Worm (Caenorhabditis elegans) whole organism, young adult: Measurements from ENCODE around the gene daf-5.

Source experiments
- B0261.1 ChIP-seq: sonication (generic microtip); optimal IDR thresholded peaks from 2 replicates; lab custom pipeline; 2016; ENCODE audit warnings: mild to moderate bottlenecking, missing genetic modification characterization, moderate library complexity, missing compliant biosample characterization
- B0336.3 ChIP-seq: fragments of 200-800 bp; sonication (Bioruptor generic); IDR thresholded peaks from 2 replicates; pipeline ENCODE4 v1.3.6; 2022; ENCODE audit warnings: missing genetic modification characterization, missing compliant biosample characterization
- C06A6.2 ChIP-seq: fragments of 200-800 bp; sonication (Bioruptor generic); conservative IDR thresholded peaks from 2 replicates; pipeline ENCODE4 v1.3.6; 2022; ENCODE audit warnings: missing genetic modification characterization, missing compliant biosample characterization
- D2030.7 ChIP-seq: fragments of 200-800 bp; sonication (Bioruptor generic); IDR thresholded peaks from 2 replicates; pipeline ENCODE4 v1.3.6; 2022; ENCODE audit warnings: missing genetic modification reagents, missing genetic modification characterization, missing compliant biosample characterization
- F10E7.11 ChIP-seq: sonication (generic microtip); optimal IDR thresholded peaks from 2 replicates; lab custom pipeline; 2017; ENCODE audit warnings: mild to moderate bottlenecking, missing genetic modification characterization, moderate library complexity, missing compliant biosample characterization
- F23B12.7 ChIP-seq: sonication (generic microtip); optimal IDR thresholded peaks from 2 replicates; lab custom pipeline; 2017; ENCODE audit warnings: missing genetic modification characterization, mild to moderate bottlenecking, missing compliant biosample characterization, antibody characterized with exemption, moderate library complexity; ENCODE audit not compliant: insufficient read depth
- F37B4.10 ChIP-seq: fragments of 200-800 bp; sonication (Bioruptor generic); IDR thresholded peaks from 2 replicates; pipeline ENCODE4 v1.3.6; 2022; ENCODE audit warnings: missing genetic modification characterization, missing compliant biosample characterization
- F39B2.1 ChIP-seq: fragments of 200-800 bp; sonication (Bioruptor generic); IDR thresholded peaks from 2 replicates; pipeline ENCODE4 v1.3.6; 2022; ENCODE audit warnings: missing genetic modification reagents, missing genetic modification characterization, missing compliant biosample characterization
- F57A8.1 ChIP-seq: fragments of 200-800 bp; sonication (Bioruptor generic); optimal IDR thresholded peaks from 2 replicates; lab custom pipeline; 2018; ENCODE audit warnings: mild to moderate bottlenecking, missing genetic modification characterization, moderate library complexity, missing compliant biosample characterization
- F57C9.4 ChIP-seq: sonication (generic microtip); optimal IDR thresholded peaks from 2 replicates; lab custom pipeline; 2017; ENCODE audit warnings: mild to moderate bottlenecking, missing genetic modification characterization, missing compliant biosample characterization
- K11D2.4 ChIP-seq: fragments of 200-800 bp; sonication (Bioruptor generic); IDR thresholded peaks from 2 replicates; pipeline ENCODE4 v1.3.6; 2022; ENCODE audit warnings: missing genetic modification reagents, missing genetic modification characterization, missing compliant biosample characterization
- Y53F4B.3 ChIP-seq: fragments of 200-800 bp; sonication (Bioruptor generic); IDR thresholded peaks from 2 replicates; pipeline ENCODE4 v1.3.6; 2022; ENCODE audit warnings: missing genetic modification reagents, missing genetic modification characterization, missing compliant biosample characterization
- Y53G8AR.9 ChIP-seq: fragments of 200-800 bp; sonication (Bioruptor generic); conservative IDR thresholded peaks from 2 replicates; pipeline ENCODE4 v1.3.6; 2022; ENCODE audit warnings: missing genetic modification reagents, missing genetic modification characterization, missing compliant biosample characterization
- Y67H2A.10 ChIP-seq: fragments of 200-800 bp; sonication (Bioruptor generic); conservative IDR thresholded peaks from 2 replicates; pipeline ENCODE4 v1.3.6; 2022; ENCODE audit warnings: missing genetic modification reagents, missing genetic modification characterization, missing compliant biosample characterization
- Y95B8A.8 ChIP-seq: fragments of 200-800 bp; sonication (Bioruptor generic); IDR thresholded peaks from 2 replicates; pipeline ENCODE4 v1.3.6; 2022; ENCODE audit warnings: missing genetic modification reagents, missing genetic modification characterization, missing compliant biosample characterization
- aptf-3 ChIP-seq: fragments of 200-800 bp; sonication (Bioruptor generic); IDR thresholded peaks from 2 replicates; pipeline ENCODE4 v1.3.6; 2022; ENCODE audit warnings: missing genetic modification characterization, missing compliant biosample characterization
- atf-7 ChIP-seq: sonication (generic microtip); optimal IDR thresholded peaks from 2 replicates; lab custom pipeline; 2017; ENCODE audit warnings: mild to moderate bottlenecking, missing genetic modification characterization, missing compliant biosample characterization
- athp-1 ChIP-seq: sonication (generic microtip); optimal IDR thresholded peaks from 2 replicates; lab custom pipeline; 2017; ENCODE audit warnings: mild to moderate bottlenecking, missing genetic modification characterization, missing compliant biosample characterization
- attf-3 ChIP-seq: fragments of 200-800 bp; sonication (Bioruptor generic); conservative IDR thresholded peaks from 2 replicates; pipeline ENCODE4 v1.3.6; 2022; ENCODE audit warnings: missing genetic modification reagents, missing genetic modification characterization, missing compliant biosample characterization
- attf-6 ChIP-seq: fragments of 200-800 bp; sonication (Bioruptor generic); IDR thresholded peaks from 2 replicates; pipeline ENCODE4 v1.3.6; 2022; ENCODE audit warnings: missing genetic modification reagents, missing genetic modification characterization, missing compliant biosample characterization
- bed-1 ChIP-seq: fragments of 200-800 bp; sonication (Bioruptor generic); IDR thresholded peaks from 2 replicates; pipeline ENCODE4 v1.3.6; 2022; ENCODE audit warnings: missing genetic modification reagents, missing genetic modification characterization, missing compliant biosample characterization
- cebp-1 ChIP-seq, 2 experiments: fragments of 200-800 bp in 1 of 2; sonication (Bioruptor generic) in 1 of 2; sonication (generic microtip) in 1 of 2; IDR thresholded peaks in 1 of 2; optimal IDR thresholded peaks in 1 of 2; 2 replicates each; pipeline versions ENCODE4 v1.3.6 to Lab custom; 2017 to 2022; ENCODE audit warnings: missing compliant biosample characterization in 2 of 2, missing genetic modification characterization in 2 of 2, mild to moderate bottlenecking in 1 of 2, missing genetic modification reagents in 1 of 2, moderate library complexity in 1 of 2
- cebp-2 ChIP-seq: fragments of 200-800 bp; sonication (Bioruptor generic); IDR thresholded peaks from 2 replicates; pipeline ENCODE4 v1.3.6; 2022; ENCODE audit warnings: missing genetic modification characterization, missing compliant biosample characterization
- ceh-100 ChIP-seq: fragments of 200-800 bp; sonication (Bioruptor generic); IDR thresholded peaks from 2 replicates; pipeline ENCODE4 v1.3.6; 2022; ENCODE audit warnings: missing genetic modification reagents, missing genetic modification characterization, missing compliant biosample characterization
- chd-7 ChIP-seq: sonication (generic microtip); optimal IDR thresholded peaks from 2 replicates; lab custom pipeline; 2016; ENCODE audit warnings: mild to moderate bottlenecking, missing genetic modification characterization, moderate library complexity, missing compliant biosample characterization
- dox-1 ChIP-seq: fragments of 200-800 bp; sonication (Bioruptor generic); IDR thresholded peaks from 2 replicates; pipeline ENCODE4 v1.3.6; 2022; ENCODE audit warnings: missing genetic modification reagents, missing genetic modification characterization, missing compliant biosample characterization
- dpff-1 ChIP-seq: sonication (generic microtip); optimal IDR thresholded peaks from 2 replicates; lab custom pipeline; 2017; ENCODE audit warnings: mild to moderate bottlenecking, missing genetic modification characterization, missing compliant biosample characterization
- egl-18 ChIP-seq: fragments of 200-800 bp; sonication (Bioruptor generic); IDR thresholded peaks from 2 replicates; pipeline ENCODE4 v1.3.6; 2022; ENCODE audit warnings: missing genetic modification reagents, missing genetic modification characterization, missing compliant biosample characterization
- egrh-3 ChIP-seq: fragments of 200-800 bp; sonication (Bioruptor generic); IDR thresholded peaks from 2 replicates; pipeline ENCODE4 v1.3.6; 2022; ENCODE audit warnings: missing genetic modification reagents, missing genetic modification characterization, missing compliant biosample characterization
- hmg-1.2 ChIP-seq: fragments of 200-800 bp; sonication (Bioruptor generic); IDR thresholded peaks from 2 replicates; pipeline ENCODE4 v1.3.6; 2022; ENCODE audit warnings: missing genetic modification reagents, missing genetic modification characterization, missing compliant biosample characterization
- hsf-1 ChIP-seq: fragments of 200-800 bp; sonication (Bioruptor generic); IDR thresholded peaks from 2 replicates; pipeline ENCODE4 v1.3.6; 2022; ENCODE audit warnings: missing genetic modification reagents, missing genetic modification characterization, missing compliant biosample characterization
- lsy-27 ChIP-seq: sonication (generic microtip); optimal IDR thresholded peaks from 2 replicates; lab custom pipeline; 2017; ENCODE audit warnings: missing genetic modification characterization, mild to moderate bottlenecking, missing compliant biosample characterization, antibody characterized with exemption, missing genotype, borderline replicate concordance; ENCODE audit not compliant: insufficient read depth
- mcd-1 ChIP-seq: fragments of 200-800 bp; sonication (Bioruptor generic); IDR thresholded peaks from 2 replicates; pipeline ENCODE4 v1.3.6; 2022; ENCODE audit warnings: missing genetic modification reagents, missing genetic modification characterization, missing compliant biosample characterization
- mxl-1 ChIP-seq: sonication (generic microtip); optimal IDR thresholded peaks from 2 replicates; lab custom pipeline; 2016; ENCODE audit warnings: missing genetic modification characterization, missing compliant biosample characterization
- nfya-1 ChIP-seq: sonication (generic microtip); optimal IDR thresholded peaks from 2 replicates; lab custom pipeline; 2017; ENCODE audit warnings: antibody characterized with exemption, missing compliant biosample characterization, missing genetic modification characterization, borderline replicate concordance; ENCODE audit not compliant: insufficient read depth
- nfyb-1 ChIP-seq: fragments of 200-800 bp; sonication (Bioruptor generic); IDR thresholded peaks from 2 replicates; pipeline ENCODE4 v1.3.6; 2022; ENCODE audit warnings: missing genetic modification reagents, missing genetic modification characterization, missing compliant biosample characterization
- nhr-179 ChIP-seq: sonication (generic microtip); optimal IDR thresholded peaks from 2 replicates; lab custom pipeline; 2016; ENCODE audit warnings: mild to moderate bottlenecking, missing genetic modification characterization, missing compliant biosample characterization
- nhr-90 ChIP-seq: sonication (generic microtip); optimal IDR thresholded peaks from 2 replicates; lab custom pipeline; 2016; ENCODE audit warnings: missing genotype, mild to moderate bottlenecking, missing genetic modification characterization, missing compliant biosample characterization
- pbrm-1 ChIP-seq: fragments of 200-800 bp; sonication (Bioruptor generic); IDR thresholded peaks from 2 replicates; pipeline ENCODE4 v1.3.6; 2022; ENCODE audit warnings: missing genetic modification reagents, missing genetic modification characterization, missing compliant biosample characterization
- pha-4 ChIP-seq: fragments of 150-350 bp; sonication (generic microtip); optimal IDR thresholded peaks from 2 replicates; lab custom pipeline; 2014; ENCODE audit warnings: missing biosample characterization, missing genetic modification reagents, missing genetic modification characterization
- rcor-1 ChIP-seq: fragments of 200-800 bp; sonication (Bioruptor generic); IDR thresholded peaks from 2 replicates; pipeline ENCODE4 v1.3.6; 2022; ENCODE audit warnings: missing genetic modification reagents, missing genetic modification characterization, missing compliant biosample characterization
- sdz-38 ChIP-seq: sonication (generic microtip); optimal IDR thresholded peaks from 2 replicates; lab custom pipeline; 2016; ENCODE audit warnings: missing genotype, missing genetic modification characterization, missing compliant biosample characterization
- snpc-1.3 ChIP-seq: sonication (generic microtip); optimal IDR thresholded peaks from 2 replicates; lab custom pipeline; 2017; ENCODE audit warnings: missing genetic modification characterization, mild to moderate bottlenecking, missing compliant biosample characterization, antibody characterized with exemption, moderate library complexity, missing genotype, missing genetic modification reagents; ENCODE audit not compliant: insufficient read depth
- snpc-3.4 ChIP-seq: sonication (generic microtip); optimal IDR thresholded peaks from 2 replicates; lab custom pipeline; 2017; ENCODE audit warnings: missing genetic modification characterization, mild to moderate bottlenecking, missing compliant biosample characterization, antibody characterized with exemption, moderate library complexity, missing genotype, missing genetic modification reagents
- snpc-4 ChIP-seq, 5 experiments: fragments of 150-350 bp in 1 of 5; sonication (generic microtip) in 4 of 5; optimal IDR thresholded peaks; 2 replicates each; lab custom pipeline; 2014 to 2018; ENCODE audit warnings: missing genetic modification characterization in 5 of 5, missing biosample characterization in 3 of 5, antibody characterized with exemption in 2 of 5, mild to moderate bottlenecking in 2 of 5, missing compliant biosample characterization in 2 of 5, missing genotype in 2 of 5, moderate library complexity in 2 of 5, missing genetic modification reagents in 1 of 5
- tbp1 ChIP-seq: fragments of 200-800 bp; sonication (Bioruptor generic); optimal IDR thresholded peaks from 2 replicates; lab custom pipeline; 2018; ENCODE audit warnings: mild to moderate bottlenecking, missing genetic modification characterization, missing compliant biosample characterization
- zim-3 ChIP-seq: sonication (generic microtip); optimal IDR thresholded peaks from 2 replicates; lab custom pipeline; 2017; ENCODE audit warnings: mild to moderate bottlenecking, missing genetic modification characterization, moderate library complexity, missing compliant biosample characterization

daf-5 gene

DNA sequence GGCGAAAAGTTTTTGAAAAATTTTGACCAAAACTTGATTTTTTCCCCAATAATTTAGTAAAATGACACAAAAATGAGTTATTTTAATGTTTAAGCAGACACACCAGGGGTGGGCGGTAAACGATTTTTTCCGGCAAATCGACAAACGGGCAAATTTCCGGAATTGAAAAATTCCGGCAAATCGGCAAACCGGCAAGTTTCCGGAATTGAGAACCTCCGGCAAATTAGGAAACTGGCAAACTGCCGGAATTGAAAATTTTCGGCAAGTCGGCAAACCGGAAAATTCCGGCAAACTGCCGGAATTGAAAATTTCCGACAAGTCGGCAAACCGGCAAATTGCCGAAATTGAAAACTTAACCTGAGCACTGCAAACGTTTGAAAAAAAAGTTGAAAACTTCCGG lies 19.4 kb downstream of the daf-5 start:
- TF ChIP-seq K11D2.4 (peak; percentile 66), nfya-1 (tag; lab: Kevin White, UChicago) (no peak), F57A8.1 (GFP tag; lab: Kevin White, UChicago) (no peak), nfyb-1 (GFP tag; lab: Robert Waterston, UW) (peak; percentile 72; the same call in 1 of the 2 replicates), chd-7 (peak; percentile 3), athp-1 (tag; lab: Kevin White, UChicago) (no peak), ceh-100 (GFP tag; lab: Robert Waterston, UW) (peak; percentile 46; the same call in 1 of the 2 replicates), F57C9.4 (tag; lab: Kevin White, UChicago) (no peak), mcd-1 (peak; percentile 32; the same call in 1 of the 2 replicates), zim-3 (tag; lab: Kevin White, UChicago) (peak; percentile 40), egrh-3 (GFP tag; lab: Robert Waterston, UW) (no peak), F37B4.10 (GFP tag; lab: Robert Waterston, UW) (no peak), tbp1 (GFP tag; lab: Kevin White, UChicago) (no peak), Y53G8AR.9 (GFP tag; lab: Robert Waterston, UW) (no peak; the same call in 1 of the 2 replicates), lsy-27 (tag; lab: Kevin White, UChicago) (no peak), sdz-38 (tag; lab: Kevin White, UChicago) (no peak), rcor-1 (GFP tag; lab: Robert Waterston, UW) (no peak), hmg-1.2 (GFP tag; lab: Robert Waterston, UW) (no peak), pbrm-1 (GFP tag; lab: Robert Waterston, UW) (no peak), attf-3 (no peak), mxl-1 (tag; lab: Kevin White, UChicago) (peak; percentile 14), aptf-3 (GFP tag; lab: Robert Waterston, UW) (peak; percentile 49; the same call in 1 of the 2 replicates), snpc-3.4 (tag; lab: Kevin White, UChicago) (no peak), cebp-2 (GFP tag; lab: Robert Waterston, UW) (no peak), Y95B8A.8 (GFP tag; lab: Robert Waterston, UW) (no peak), Y67H2A.10 (GFP tag; lab: Robert Waterston, UW) (no peak), attf-6 (GFP tag; lab: Robert Waterston, UW) (no peak), F23B12.7 (tag; lab: Kevin White, UChicago) (no peak), F10E7.11 (tag; lab: Kevin White, UChicago) (no peak), snpc-1.3 (no peak), nhr-179 (no peak), bed-1 (no peak), C06A6.2 (GFP tag; lab: Robert Waterston, UW) (peak; percentile 32; the same call in 1 of the 2 replicates), egl-18 (GFP tag; lab: Robert Waterston, UW) (no peak), pha-4 (tag; lab: Kevin White, UChicago) (no peak), B0336.3 (0 out of 2 replicates have a peak, but pooled peaks have one; percentile 56), hsf-1 (GFP tag; lab: Robert Waterston, UW) (no peak), snpc-4 (GFP tag; optimal IDR thresholded peaks at IDR 0.05; lab: Kevin White, UChicago) (no peak), snpc-4 (tag; optimal IDR thresholded peaks at IDR 0.05; lab: Kevin White, UChicago) (no peak), dpff-1 (tag; lab: Kevin White, UChicago) (no peak), D2030.7 (GFP tag; lab: Robert Waterston, UW) (no peak), cebp-1 (GFP tag; IDR thresholded peaks at IDR 0.05; lab: Robert Waterston, UW) (no peak), cebp-1 (tag; optimal IDR thresholded peaks at IDR 0.05; lab: Kevin White, UChicago) (peak; percentile 47), B0261.1 (tag; lab: Kevin White, UChicago) (no peak), F39B2.1 (GFP tag; lab: Robert Waterston, UW) (no peak), atf-7 (no peak), nhr-90 (no peak), dox-1 (GFP tag; lab: Robert Waterston, UW) (no peak), Y53F4B.3 (GFP tag; lab: Robert Waterston, UW) (no peak)
